Fruit fly (Drosophila melanogaster) Kc167 (cell line): Measurements from ENCODE around the gene CAH16.

Experiments
- Myc ChIP-seq: fragments of >200 bp; optimal IDR thresholded peaks from 2 replicates; lab custom pipeline; 2017; ENCODE audit warnings: missing external identifiers
- Sin3A ChIP-seq: fragments of >200 bp; optimal IDR thresholded peaks from 2 replicates; lab custom pipeline; 2018; ENCODE audit warnings: missing external identifiers
- h ChIP-seq: fragments of >200 bp; optimal IDR thresholded peaks from 3 replicates; lab custom pipeline; 2018; ENCODE audit warnings: missing external identifiers
- insv ChIP-seq: fragments of >200 bp; optimal IDR thresholded peaks from 3 replicates; lab custom pipeline; 2018; ENCODE audit warnings: missing external identifiers
- psq ChIP-seq: fragments of >200 bp; optimal IDR thresholded peaks from 2 replicates; lab custom pipeline; 2017; ENCODE audit warnings: missing external identifiers
- ttk ChIP-seq: sonication (Bioruptor generic); optimal IDR thresholded peaks from 2 replicates; lab custom pipeline; 2017; ENCODE audit warnings: missing external identifiers

CAH16 gene

DNA sequence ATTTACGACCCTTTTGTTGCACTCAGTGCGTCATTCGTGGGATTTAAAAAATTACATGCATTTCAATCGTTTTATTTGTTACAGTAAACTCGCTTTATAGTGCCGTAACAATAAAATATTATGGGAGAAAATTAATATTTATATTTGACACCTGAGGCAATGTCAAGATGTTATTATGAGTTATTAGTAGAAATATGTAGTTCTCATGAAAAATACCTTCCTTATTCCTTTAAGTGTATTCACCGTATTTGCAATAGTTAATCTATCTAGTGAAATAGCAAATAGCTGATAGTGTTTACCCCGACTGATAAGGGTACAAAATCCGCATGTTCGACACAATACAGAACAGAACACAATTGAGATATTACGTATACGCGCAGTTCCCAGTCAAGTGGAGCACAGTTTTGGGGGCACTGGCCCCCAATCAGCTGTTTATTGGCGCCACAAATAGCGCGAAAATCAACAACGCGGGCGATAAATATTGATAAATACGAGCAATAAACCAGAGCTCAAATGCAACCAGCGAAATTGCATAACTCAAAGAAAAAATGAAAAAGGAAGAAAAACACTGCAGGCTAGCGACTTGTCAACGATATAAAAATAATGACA is 9.5 kb upstream of the CAH16 start:
- TF ChIP-seq Myc (lab: Kevin White, UChicago) (no peak), Sin3A (lab: Kevin White, UChicago) (no peak), h (lab: Kevin White, UChicago) (no peak), insv (no peak), psq (lab: Kevin White, UChicago) (no peak), ttk (lab: Kevin White, UChicago) (no peak)

DNA sequence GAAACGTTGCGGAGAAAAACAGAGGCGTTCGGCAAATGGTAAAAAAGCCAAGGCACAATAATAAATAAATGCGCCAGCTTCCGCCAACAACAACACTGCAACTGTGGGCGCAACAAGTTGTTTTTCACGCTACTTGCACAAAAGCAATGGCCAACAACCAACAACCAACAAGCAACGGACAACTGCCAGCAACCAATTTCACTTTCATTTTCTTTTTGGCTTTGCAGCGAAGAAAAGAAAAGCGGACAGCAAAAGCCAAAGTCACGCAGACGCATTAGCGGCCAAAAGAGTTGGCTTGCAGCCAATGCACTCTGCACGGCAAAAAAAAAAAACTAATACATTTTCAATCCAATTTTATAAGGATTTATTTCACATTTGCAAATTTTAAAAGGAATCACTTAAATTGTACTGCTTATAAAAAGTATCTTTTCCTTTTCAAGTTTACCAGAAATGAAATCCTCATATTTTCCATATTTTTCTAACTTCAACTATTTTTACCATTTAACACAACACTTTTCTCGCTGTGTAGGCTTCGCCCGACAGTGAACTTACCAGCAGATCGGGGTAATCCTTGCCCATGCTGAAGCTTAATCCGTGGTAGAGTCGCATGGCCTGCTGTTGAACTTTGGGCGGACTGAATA is 8.8 kb upstream of the CAH16 start:
- TF ChIP-seq ttk (lab: Kevin White, UChicago): no peak
- no peak for TF ChIP-seq h (lab: Kevin White, UChicago)
- TF ChIP-seq Sin3A (lab: Kevin White, UChicago): no peak
- no peak for TF ChIP-seq insv
- TF ChIP-seq Myc (lab: Kevin White, UChicago): no peak

DNA sequence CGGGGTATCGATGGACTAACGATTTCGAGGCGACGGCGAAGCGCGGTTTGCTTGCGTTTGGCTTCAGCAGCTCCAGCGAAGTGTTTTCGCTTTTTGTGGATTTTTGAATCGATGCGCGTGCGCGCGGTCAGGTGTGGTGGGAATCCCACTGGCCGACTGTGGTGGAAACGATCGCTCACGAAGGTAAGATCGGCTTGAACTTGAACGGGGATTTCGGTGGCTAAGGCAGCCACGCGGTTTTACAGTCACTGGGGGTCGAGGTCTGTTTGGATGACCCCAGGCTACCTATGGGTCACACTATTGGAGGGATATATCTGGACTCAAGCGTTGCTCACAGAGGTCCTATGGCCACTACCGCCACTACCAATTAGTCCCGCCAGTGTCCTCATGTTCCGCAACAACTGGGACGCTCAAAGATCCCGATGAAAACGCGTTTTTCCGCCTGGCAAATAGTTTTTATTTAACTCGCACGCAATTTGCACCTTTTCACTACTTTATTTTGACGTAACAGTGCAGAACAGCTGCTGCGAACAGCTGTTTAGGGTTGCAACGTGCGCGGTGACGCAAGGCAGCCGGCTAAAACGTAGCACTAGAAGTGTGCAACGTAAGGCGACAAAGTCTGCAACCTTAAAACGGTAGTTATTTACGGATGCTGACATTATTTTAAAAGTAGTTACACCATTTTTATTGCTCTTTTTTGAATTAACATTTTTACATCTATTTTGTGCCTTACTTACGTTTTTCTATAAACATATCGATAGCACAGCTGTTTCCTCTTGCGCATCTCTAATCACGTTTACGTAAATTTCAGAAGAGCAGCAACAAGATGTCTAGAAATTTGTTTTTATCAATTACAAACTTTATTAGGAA is 7.7 kb upstream of the CAH16 start, which contains the start of the genes qless and mRpL32:
Gene qless, minus strand, starts transcription at position 516 of the 870 bp plus-strand sequence.
Gene mRpL32, plus strand, starts transcription at position 780 of the 870 bp plus-strand sequence.
- TF ChIP-seq Myc (lab: Kevin White, UChicago) (no peak), psq (lab: Kevin White, UChicago) (no peak), Sin3A (lab: Kevin White, UChicago) (no peak), h (lab: Kevin White, UChicago) (no peak), ttk (lab: Kevin White, UChicago) (no peak), insv (no peak)

dm6 chr3R:31254808-31255207 is 5.2 kb upstream of the CAH16 start, which contains the start of the genes CG1750 and spn-F:
CG1750 (minus strand) TSS chr3R:31254900.
spn-F (plus strand) TSS chr3R:31255127.
- TF ChIP-seq psq (lab: Kevin White, UChicago) (no peak), Myc (lab: Kevin White, UChicago) (no peak), ttk (lab: Kevin White, UChicago) (no peak), Sin3A (lab: Kevin White, UChicago) (no peak), insv (no peak), h (lab: Kevin White, UChicago) (no peak)

- TF ChIP-seq insv (no peak), Myc (lab: Kevin White, UChicago) (no peak), Sin3A (lab: Kevin White, UChicago) (no peak), ttk (lab: Kevin White, UChicago) (no peak), psq (lab: Kevin White, UChicago) (no peak), h (lab: Kevin White, UChicago) (no peak)
Observed at dm6 chr3R:31257299-31257698, 2.7 kb upstream of the CAH16 start, which contains the start of gene CAH6. CAH6 (plus strand) TSS chr3R:31257599.

- no peak for TF ChIP-seq Sin3A (lab: Kevin White, UChicago)
- no peak for TF ChIP-seq insv
Observed at dm6 chr3R:31262298-31262697, 2.3 kb downstream of the CAH16 start, which contains the start of gene CAH5. CAH5 (plus strand) TSS chr3R:31262598.

DNA sequence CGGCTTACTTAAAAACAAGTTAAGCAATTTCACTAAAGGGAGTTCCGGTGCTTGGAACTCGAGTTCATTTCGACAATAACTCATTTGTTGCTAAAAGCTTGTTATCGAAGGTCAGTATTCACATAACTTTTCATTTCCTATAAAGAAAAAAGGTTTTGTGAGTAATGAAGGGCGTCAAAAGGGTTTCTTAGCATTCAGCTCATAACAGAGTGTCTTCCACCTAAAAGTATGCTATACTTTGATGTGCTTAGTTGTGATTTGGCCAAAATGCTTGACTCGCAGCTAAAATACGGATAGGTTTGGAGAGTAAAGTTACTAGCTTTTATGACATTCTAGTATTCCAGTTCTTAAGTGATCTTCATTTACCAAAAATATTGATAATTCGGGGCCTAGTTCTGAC is 3.9 kb downstream of the CAH16 start:
- TF ChIP-seq psq (lab: Kevin White, UChicago): no peak
- TF ChIP-seq Sin3A (lab: Kevin White, UChicago): no peak
- no peak for TF ChIP-seq Myc (lab: Kevin White, UChicago)
- TF ChIP-seq insv: no peak

- TF ChIP-seq Myc (lab: Kevin White, UChicago): no peak
- TF ChIP-seq psq (lab: Kevin White, UChicago): no peak
- no peak for TF ChIP-seq insv
- no peak for TF ChIP-seq h (lab: Kevin White, UChicago)
- no peak for TF ChIP-seq Sin3A (lab: Kevin White, UChicago)
- TF ChIP-seq ttk (lab: Kevin White, UChicago): no peak
Observed at dm6 chr3R:31265430-31265829, 5.4 kb downstream of the CAH16 start, which contains the start of gene ppk24. ppk24 (plus strand) TSS chr3R:31265730.

DNA sequence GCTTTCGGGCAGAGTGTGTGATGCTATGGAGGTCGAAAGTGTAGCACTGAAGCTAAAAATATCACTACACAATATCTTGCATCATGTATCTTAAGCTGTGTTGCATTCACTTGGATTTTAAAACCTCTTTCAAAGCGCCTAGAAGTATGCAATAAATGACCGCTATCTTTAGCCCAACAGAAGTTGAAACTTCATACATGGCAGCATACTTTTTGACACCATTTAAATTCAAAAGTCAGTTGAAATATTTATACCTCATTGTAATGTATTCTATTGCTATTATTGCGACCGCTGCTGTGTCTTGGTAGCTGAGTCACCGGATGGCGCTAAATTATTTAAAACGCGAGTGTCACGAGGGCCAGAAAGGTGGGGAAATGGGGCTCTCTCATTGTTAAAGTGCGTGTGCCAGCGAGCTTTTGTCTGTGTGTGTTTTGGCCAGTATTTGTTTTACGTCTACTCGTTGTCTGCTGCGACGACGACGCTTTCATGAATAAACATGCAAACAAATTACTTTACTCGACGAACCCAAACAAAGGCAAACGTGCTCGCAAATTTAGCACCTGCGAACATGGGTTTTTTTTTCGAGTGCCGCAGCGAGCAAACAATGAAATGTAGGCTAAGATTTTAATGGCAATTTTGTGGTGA is 10.9 kb downstream of the CAH16 start:
- TF ChIP-seq psq (lab: Kevin White, UChicago) (no peak), Myc (lab: Kevin White, UChicago) (no peak), insv (no peak), h (lab: Kevin White, UChicago) (no peak), ttk (lab: Kevin White, UChicago) (no peak), Sin3A (lab: Kevin White, UChicago) (no peak)

- TF ChIP-seq h (lab: Kevin White, UChicago) (no peak), Myc (lab: Kevin White, UChicago) (no peak), insv (no peak), ttk (lab: Kevin White, UChicago) (no peak), psq (lab: Kevin White, UChicago) (no peak), Sin3A (lab: Kevin White, UChicago) (no peak)
Observed at dm6 chr3R:31285791-31286190, 25.7 kb downstream of the CAH16 start.

dm6 chr3R:31287522-31287921 is 27.5 kb downstream of the CAH16 start:
- TF ChIP-seq Myc (lab: Kevin White, UChicago): no peak
- no peak for TF ChIP-seq ttk (lab: Kevin White, UChicago)
- TF ChIP-seq Sin3A (lab: Kevin White, UChicago): no peak
- no peak for TF ChIP-seq insv
- no peak for TF ChIP-seq psq (lab: Kevin White, UChicago)
- no peak for TF ChIP-seq h (lab: Kevin White, UChicago)
